Worm (Caenorhabditis elegans) whole organism, L1 larva: ENCODE data around the gene K01A2.4.

Experiments used
- egl-27 ChIP-seq, 2 experiments: fragments of 150-350 bp in 1 of 2; sonication (generic microtip); optimal IDR thresholded peaks; 3 replicates each; lab custom pipeline; 2017 to 2018; ENCODE audit warnings: missing biosample characterization in 2 of 2, missing genetic modification characterization in 2 of 2, missing genetic modification reagents in 2 of 2
- mep-1 ChIP-seq: fragments of 150-350 bp; optimal IDR thresholded peaks from 2 replicates; lab custom pipeline; 2014; ENCODE audit warnings: missing biosample characterization, missing genetic modification characterization
- nhr-11 ChIP-seq: fragments of 150-350 bp; optimal IDR thresholded peaks from 2 replicates; lab custom pipeline; 2014; ENCODE audit warnings: missing biosample characterization, missing genetic modification characterization
- nhr-237 ChIP-seq: fragments of 150-350 bp; optimal IDR thresholded peaks from 2 replicates; lab custom pipeline; 2014; ENCODE audit warnings: missing biosample characterization, missing genetic modification characterization

ce11 chrII:313540-313939, 6.3 kb downstream of the K01A2.4 start:
- TF ChIP-seq nhr-237 (tag; lab: Kevin White, UChicago) = no peak
- TF ChIP-seq nhr-11 = no peak
- no peak for TF ChIP-seq egl-27 (tag; optimal IDR thresholded peaks at IDR 0.05; lab: Kevin White, UChicago)
- TF ChIP-seq mep-1 (tag; lab: Kevin White, UChicago) = no peak
